ENCODE assay signal across 3 fruit fly cellular contexts in the genomic region with DNA sequence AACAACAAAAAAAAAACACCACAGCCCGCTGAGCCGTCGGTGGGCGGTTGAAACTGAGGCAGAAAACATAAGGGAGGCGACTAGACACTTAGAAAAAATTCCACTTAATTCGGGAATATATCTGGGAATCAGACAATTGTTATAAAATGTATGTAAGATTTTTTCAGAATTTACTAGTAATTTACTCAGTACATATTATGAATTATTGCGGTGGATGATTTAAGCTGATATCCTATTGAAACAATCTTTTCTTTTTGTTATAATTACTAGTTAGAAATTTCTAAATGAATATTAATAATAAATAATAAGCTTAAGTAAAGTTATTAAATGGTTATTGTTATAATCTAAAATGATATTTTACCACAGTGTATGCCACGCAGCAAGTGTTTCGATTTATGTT.
A peak's percentile ranks its signal among the peaks of the same experiment; 100 is the strongest.
TF ChIP-seq lines count a peak whose summit lies in the region.

No protein-coding gene starts in this region.

- no peak for TF ChIP-seq CTCF in whole organism, embryonic (GFP tag; optimal IDR thresholded peaks at IDR 0.05; lab: Kevin White, UChicago)

TF ChIP-seq in whole organism, embryonic, 481 proteins besides CTCF, POLR2A, EP300 and RAD21:
- TF ChIP-seq eyg (GFP tag; optimal IDR thresholded peaks at IDR 0.05; lab: Kevin White, UChicago) (no peak), gem (tag; optimal IDR thresholded peaks at IDR 0.05; lab: Kevin White, UChicago) (peak; percentile 4), CG6683 (GFP tag; optimal IDR thresholded peaks at IDR 0.05; lab: Kevin White, UChicago) (no peak)

TF ChIP-seq in whole organism, prepupa, 60 proteins besides CTCF, POLR2A, EP300 and RAD21:
- TF ChIP-seq dsx (GFP tag; optimal IDR thresholded peaks at IDR 0.05; lab: Kevin White, UChicago; ENCODE audit: poor library complexity, severe bottlenecking) (peak; percentile 29), CG6792 (GFP tag; optimal IDR thresholded peaks at IDR 0.05; lab: Kevin White, UChicago) (no peak), CG3032 (tag; optimal IDR thresholded peaks at IDR 0.05; lab: Kevin White, UChicago) (peak; percentile 51), CG8632 (GFP tag; optimal IDR thresholded peaks at IDR 0.05; lab: Kevin White, UChicago) (no peak), Sox15 (GFP tag; optimal IDR thresholded peaks at IDR 0.05; lab: Kevin White, UChicago) (no peak), CG3919 (GFP tag; optimal IDR thresholded peaks at IDR 0.05; lab: Kevin White, UChicago) (no peak), net (GFP tag; optimal IDR thresholded peaks at IDR 0.05; lab: Kevin White, UChicago) (no peak), fkh (GFP tag; optimal IDR thresholded peaks at IDR 0.05; lab: Kevin White, UChicago) (no peak), achi (GFP tag; optimal IDR thresholded peaks at IDR 0.05; lab: Kevin White, UChicago) (peak; percentile 28), lz (GFP tag; optimal IDR thresholded peaks at IDR 0.05; lab: Kevin White, UChicago) (no peak), Hr4 (GFP tag; optimal IDR thresholded peaks at IDR 0.05; lab: Kevin White, UChicago) (peak; percentile 31), Ets21C (GFP tag; optimal IDR thresholded peaks at IDR 0.05; lab: Kevin White, UChicago) (no peak), CG31627 (GFP tag; optimal IDR thresholded peaks at IDR 0.05; lab: Kevin White, UChicago) (no peak), CG10669 (GFP tag; optimal IDR thresholded peaks at IDR 0.05; lab: Kevin White, UChicago) (peak; percentile 4), Blimp-1 (GFP tag; optimal IDR thresholded peaks at IDR 0.05; lab: Kevin White, UChicago) (no peak), CG6808 (GFP tag; optimal IDR thresholded peaks at IDR 0.05; lab: Kevin White, UChicago) (peak; percentile 6), fd59A (GFP tag; optimal IDR thresholded peaks at IDR 0.05; lab: Kevin White, UChicago) (no peak), Hr38 (GFP tag; optimal IDR thresholded peaks at IDR 0.05; lab: Kevin White, UChicago) (no peak), CG9139 (GFP tag; optimal IDR thresholded peaks at IDR 0.05; lab: Kevin White, UChicago) (no peak), OdsH (GFP tag; optimal IDR thresholded peaks at IDR 0.05; lab: Kevin White, UChicago) (peak; percentile 8), CG11762 (GFP tag; optimal IDR thresholded peaks at IDR 0.05; lab: Kevin White, UChicago; ENCODE audit: insufficient read depth) (no peak), CG6276 (GFP tag; optimal IDR thresholded peaks at IDR 0.05; lab: Kevin White, UChicago) (peak; percentile 17), CG15336 (GFP tag; IDR thresholded peaks at IDR 0.05; lab: Robert Waterston, UW) (peak; percentile 52), CG32006 (GFP tag; optimal IDR thresholded peaks at IDR 0.05; lab: Kevin White, UChicago) (peak; percentile 65), Sox102F (GFP tag; optimal IDR thresholded peaks at IDR 0.05; lab: Kevin White, UChicago) (no peak), acj6 (GFP tag; optimal IDR thresholded peaks at IDR 0.05; lab: Kevin White, UChicago) (peak; percentile 6), salr (GFP tag; optimal IDR thresholded peaks at IDR 0.05; lab: Kevin White, UChicago) (peak in 1 of 2 experiments; percentile 46), Ets96B (tag; optimal IDR thresholded peaks at IDR 0.05; lab: Kevin White, UChicago) (peak; percentile 33), CG8119 (GFP tag; IDR thresholded peaks at IDR 0.05; lab: Robert Waterston, UW) (peak; percentile 62; the same call in 2 of the 3 replicates), CG7368 (GFP tag; optimal IDR thresholded peaks at IDR 0.05; lab: Kevin White, UChicago) (no peak), Met (GFP tag; optimal IDR thresholded peaks at IDR 0.05; lab: Kevin White, UChicago) (no peak), CG4318 (GFP tag; optimal IDR thresholded peaks at IDR 0.05; lab: Kevin White, UChicago) (peak; percentile 13), CG10631 (GFP tag; optimal IDR thresholded peaks at IDR 0.05; lab: Kevin White, UChicago) (peak; percentile 48), CG11902 (GFP tag; optimal IDR thresholded peaks at IDR 0.05; lab: Kevin White, UChicago) (no peak), spab (GFP tag; optimal IDR thresholded peaks at IDR 0.05; lab: Kevin White, UChicago) (peak; percentile 34), Eip78C (GFP tag; lab: Kevin White, UChicago) (peak; percentile 65), CG34406 (GFP tag; optimal IDR thresholded peaks at IDR 0.05; lab: Kevin White, UChicago) (no peak), CG6163 (GFP tag; IDR thresholded peaks at IDR 0.05; lab: Robert Waterston, UW) (no peak)

TF ChIP-seq in whole organism, pupa, 21 proteins besides CTCF, POLR2A, EP300 and RAD21:
- TF ChIP-seq Snoo (tag; optimal IDR thresholded peaks at IDR 0.05; lab: Kevin White, UChicago) (no peak), CG14655 (GFP tag; optimal IDR thresholded peaks at IDR 0.05; lab: Kevin White, UChicago) (peak; percentile 59), CG8301 (tag; optimal IDR thresholded peaks at IDR 0.05; lab: Kevin White, UChicago) (peak; percentile 4), CG34367 (tag; optimal IDR thresholded peaks at IDR 0.05; lab: Kevin White, UChicago) (peak; percentile 17), CG8159 (tag; optimal IDR thresholded peaks at IDR 0.05; lab: Kevin White, UChicago) (peak; percentile 56), Pif1B (GFP tag; optimal IDR thresholded peaks at IDR 0.05; lab: Kevin White, UChicago) (no peak), CG13204 (GFP tag; optimal IDR thresholded peaks at IDR 0.05; lab: Kevin White, UChicago) (no peak), CG9948 (tag; optimal IDR thresholded peaks at IDR 0.05; lab: Kevin White, UChicago) (peak; percentile 59), CG15710 (tag; optimal IDR thresholded peaks at IDR 0.05; lab: Kevin White, UChicago) (peak; percentile 36), D1 (tag; optimal IDR thresholded peaks at IDR 0.05; lab: Kevin White, UChicago) (peak; percentile 24), CG17806 (tag; optimal IDR thresholded peaks at IDR 0.05; lab: Kevin White, UChicago) (peak; percentile 49)
